Fruit fly (Drosophila melanogaster) Kc167 (cell line): ENCODE measurements around the gene Nufip.

Experiments used
- Myc ChIP-seq: fragments of >200 bp; optimal IDR thresholded peaks from 2 replicates; lab custom pipeline; 2017; ENCODE audit warnings: missing external identifiers
- Sin3A ChIP-seq: fragments of >200 bp; optimal IDR thresholded peaks from 2 replicates; lab custom pipeline; 2018; ENCODE audit warnings: missing external identifiers
- h ChIP-seq: fragments of >200 bp; optimal IDR thresholded peaks from 3 replicates; lab custom pipeline; 2018; ENCODE audit warnings: missing external identifiers
- insv ChIP-seq: fragments of >200 bp; optimal IDR thresholded peaks from 3 replicates; lab custom pipeline; 2018; ENCODE audit warnings: missing external identifiers
- psq ChIP-seq: fragments of >200 bp; optimal IDR thresholded peaks from 2 replicates; lab custom pipeline; 2017; ENCODE audit warnings: missing external identifiers
- ttk ChIP-seq: sonication (Bioruptor generic); optimal IDR thresholded peaks from 2 replicates; lab custom pipeline; 2017; ENCODE audit warnings: missing external identifiers

dm6 chr3L:18745647-18746046, 2.5 kb downstream of the Nufip start, which contains the start of gene MED11:
- no peak for TF ChIP-seq h (lab: Kevin White, UChicago)
- no peak for TF ChIP-seq ttk
- no peak for TF ChIP-seq Myc (lab: Kevin White, UChicago)
- no peak for TF ChIP-seq psq (lab: Kevin White, UChicago)
- TF ChIP-seq Sin3A (lab: Kevin White, UChicago) = no peak
- TF ChIP-seq insv (lab: Kevin White, UChicago) = no peak
